Fruit fly (Drosophila melanogaster): ENCODE results near the gene Pgam5.
A peak's percentile ranks its signal among the peaks of the same experiment; 100 is the strongest.

Gene Pgam5

DNA sequence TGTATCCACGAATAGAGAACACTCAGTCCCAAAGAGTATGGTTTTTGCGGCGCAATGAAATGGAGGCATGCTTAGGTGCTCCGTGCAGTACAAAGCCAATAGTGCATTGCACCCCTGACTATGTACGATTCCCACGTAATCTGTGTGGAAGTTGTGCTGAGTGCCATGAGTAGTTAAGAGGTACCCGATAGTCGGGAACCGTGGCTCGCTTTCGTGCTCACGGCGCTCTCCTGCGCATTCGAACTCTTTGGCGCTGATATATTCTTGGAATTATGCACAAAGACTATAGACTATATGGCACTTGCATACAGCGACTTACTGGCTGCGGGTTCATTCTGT, 48.8 kb downstream of the Pgam5 start (continued):
- TF ChIP-seq CG31627 (GFP tag; optimal IDR thresholded peaks at IDR 0.05), result peak; percentile 81
- peak; percentile 70 for TF ChIP-seq Sox15 (GFP tag; optimal IDR thresholded peaks at IDR 0.05)
- no peak for TF ChIP-seq CG6854 (GFP tag; optimal IDR thresholded peaks at IDR 0.05)
- peak; percentile 84 for TF ChIP-seq topi (GFP tag; optimal IDR thresholded peaks at IDR 0.05)
- peak; percentile 30 for TF ChIP-seq CG4318 (GFP tag; optimal IDR thresholded peaks at IDR 0.05)
- peak; percentile 63 for TF ChIP-seq spab (GFP tag; optimal IDR thresholded peaks at IDR 0.05)
- peak; percentile 49; the same call in 1 of the 2 replicates for TF ChIP-seq CG11294 (GFP tag; IDR thresholded peaks at IDR 0.05)
- peak; percentile 98 for TF ChIP-seq svp (GFP tag)
- peak; percentile 66 to 76 for TF ChIP-seq ss (GFP tag; optimal IDR thresholded peaks at IDR 0.05)
- peak; percentile 82 for TF ChIP-seq Hr39 (GFP tag; optimal IDR thresholded peaks at IDR 0.05)
- peak; percentile 69 for TF ChIP-seq achi (GFP tag; optimal IDR thresholded peaks at IDR 0.05)
- TF ChIP-seq Eip78C (GFP tag), result peak; percentile 93
- TF ChIP-seq CG7368 (GFP tag; optimal IDR thresholded peaks at IDR 0.05), result peak; percentile 69
- peak; percentile 95 for TF ChIP-seq Sox14 (GFP tag; optimal IDR thresholded peaks at IDR 0.05)
- TF ChIP-seq lz (GFP tag; optimal IDR thresholded peaks at IDR 0.05), result peak; percentile 80
- peak; percentile 53 for TF ChIP-seq CG3032 (tag; optimal IDR thresholded peaks at IDR 0.05)
- peak; percentile 76 for TF ChIP-seq CG3919 (GFP tag; optimal IDR thresholded peaks at IDR 0.05)
- peak; percentile 71 for TF ChIP-seq net (GFP tag; optimal IDR thresholded peaks at IDR 0.05)
- TF ChIP-seq Met (GFP tag; optimal IDR thresholded peaks at IDR 0.05), result peak; percentile 81
- peak; percentile 75 for TF ChIP-seq pdm3 (GFP tag; optimal IDR thresholded peaks at IDR 0.05)
- TF ChIP-seq Ets21C (GFP tag; optimal IDR thresholded peaks at IDR 0.05), result peak; percentile 72
- TF ChIP-seq CG16779 (tag; optimal IDR thresholded peaks at IDR 0.05), result peak; percentile 48
- peak; percentile 63 for TF ChIP-seq fd59A (GFP tag; optimal IDR thresholded peaks at IDR 0.05)
- peak; percentile 22 for TF ChIP-seq CG6276 (GFP tag; optimal IDR thresholded peaks at IDR 0.05)
- TF ChIP-seq acj6 (GFP tag; optimal IDR thresholded peaks at IDR 0.05), result peak; percentile 79
- TF ChIP-seq CG34406 (GFP tag; optimal IDR thresholded peaks at IDR 0.05), result peak; percentile 74

DNA sequence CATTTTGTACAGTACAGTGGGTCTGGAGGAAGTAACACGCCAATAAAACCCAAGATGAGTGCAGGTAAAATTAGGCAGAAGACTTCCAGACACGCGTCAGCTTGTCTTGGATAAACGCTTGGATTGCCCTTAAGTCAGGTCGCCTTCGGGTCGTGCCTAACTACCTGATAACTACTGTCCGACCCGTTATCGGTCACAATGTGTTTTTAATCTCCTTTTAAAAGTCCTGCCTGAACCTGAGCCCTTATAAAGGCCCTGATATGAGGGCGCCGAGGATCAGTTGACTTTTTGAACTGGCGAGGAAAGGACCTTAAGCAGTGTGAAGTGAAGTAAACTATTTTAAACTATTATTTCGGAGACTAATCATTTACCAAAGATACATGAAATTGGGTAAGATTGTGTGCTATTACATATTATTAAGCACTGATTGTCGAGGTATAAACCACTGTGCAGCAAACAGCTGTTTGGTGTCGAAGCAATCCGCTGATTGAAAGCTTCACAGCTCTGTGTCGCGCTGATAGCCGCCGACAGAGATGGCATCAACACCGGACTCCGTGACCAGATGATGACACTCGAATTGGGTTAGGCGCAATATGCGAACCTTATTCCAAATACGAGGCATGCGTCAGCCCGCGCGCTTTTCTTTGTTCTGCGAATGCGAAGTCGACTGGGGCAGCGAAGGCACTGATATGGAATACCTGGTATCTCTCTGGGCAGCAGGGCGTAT, 49.3 kb downstream of the Pgam5 start:
- no peak for TF ChIP-seq Sox102F (GFP tag; optimal IDR thresholded peaks at IDR 0.05)
- peak; percentile 75 for TF ChIP-seq Eip93F (GFP tag; optimal IDR thresholded peaks at IDR 0.05)

Measured in whole organism, prepupa.